Fruit fly (Drosophila melanogaster) whole organism, pupa: ENCODE results near the gene CG6870.

ENCODE experiments used
- CG13204 ChIP-seq: fragments of 200-800 bp; sonication (Bioruptor generic); optimal IDR thresholded peaks from 2 replicates; lab custom pipeline; 2018; ENCODE audit warnings: missing biosample characterization, mild to moderate bottlenecking, missing genetic modification characterization, moderate library complexity
- CG14655 ChIP-seq: fragments of 200-800 bp; sonication (Bioruptor generic); optimal IDR thresholded peaks from 3 replicates; lab custom pipeline; 2017; ENCODE audit warnings: mild to moderate bottlenecking, missing biosample characterization, missing genetic modification reagents, missing genetic modification characterization
- CG17806 ChIP-seq: fragments of 200-800 bp; sonication (Bioruptor generic); optimal IDR thresholded peaks from 2 replicates; lab custom pipeline; 2018; ENCODE audit warnings: missing biosample characterization, mild to moderate bottlenecking, missing genetic modification characterization, moderate library complexity
- CG32121 ChIP-seq: fragments of 200-800 bp; sonication (Bioruptor generic); IDR thresholded peaks from 2 replicates; pipeline ENCODE4 v1.3.6; 2022; ENCODE audit warnings: missing biosample characterization, missing genetic modification characterization
- CG34367 ChIP-seq: fragments of 200-800 bp; sonication (Bioruptor generic); optimal IDR thresholded peaks from 2 replicates; lab custom pipeline; 2018; ENCODE audit warnings: missing biosample characterization, mild to moderate bottlenecking, missing genetic modification characterization
- CG8159 ChIP-seq: fragments of 200-800 bp; sonication (Bioruptor generic); optimal IDR thresholded peaks from 3 replicates; lab custom pipeline; 2018; ENCODE audit warnings: missing biosample characterization, mild to moderate bottlenecking, missing genetic modification characterization, moderate library complexity
- EcR ChIP-seq: fragments of 200-800 bp; sonication (Bioruptor generic); optimal IDR thresholded peaks from 3 replicates; lab custom pipeline; 2019; ENCODE audit warnings: missing biosample characterization, missing genetic modification characterization, mild to moderate bottlenecking, moderate library complexity, missing genetic modification reagents
- Ets98B ChIP-seq: fragments of 200-800 bp; sonication (Bioruptor generic); IDR thresholded peaks from 2 replicates; pipeline ENCODE4 v1.3.6; 2022; ENCODE audit warnings: missing biosample characterization, missing genetic modification characterization
- Pif1B ChIP-seq: fragments of 200-800 bp; sonication (Bioruptor generic); optimal IDR thresholded peaks from 3 replicates; lab custom pipeline; 2016; ENCODE audit warnings: missing biosample characterization, missing genetic modification characterization
- Snoo ChIP-seq: fragments of 200-800 bp; sonication (Bioruptor generic); optimal IDR thresholded peaks from 3 replicates; lab custom pipeline; 2017; ENCODE audit warnings: missing biosample characterization, mild to moderate bottlenecking, missing genetic modification characterization, inconsistent platforms
- fd96Ca ChIP-seq: fragments of 200-800 bp; sonication (Bioruptor generic); IDR thresholded peaks from 3 replicates; pipeline ENCODE4 v1.3.6; 2022; ENCODE audit warnings: missing biosample characterization, missing genetic modification characterization
- rn ChIP-seq: fragments of 200-800 bp; sonication (Bioruptor generic); IDR thresholded peaks from 2 replicates; pipeline ENCODE4 v1.3.6; 2022; ENCODE audit warnings: missing biosample characterization, missing genetic modification characterization

CG6870 gene

DNA sequence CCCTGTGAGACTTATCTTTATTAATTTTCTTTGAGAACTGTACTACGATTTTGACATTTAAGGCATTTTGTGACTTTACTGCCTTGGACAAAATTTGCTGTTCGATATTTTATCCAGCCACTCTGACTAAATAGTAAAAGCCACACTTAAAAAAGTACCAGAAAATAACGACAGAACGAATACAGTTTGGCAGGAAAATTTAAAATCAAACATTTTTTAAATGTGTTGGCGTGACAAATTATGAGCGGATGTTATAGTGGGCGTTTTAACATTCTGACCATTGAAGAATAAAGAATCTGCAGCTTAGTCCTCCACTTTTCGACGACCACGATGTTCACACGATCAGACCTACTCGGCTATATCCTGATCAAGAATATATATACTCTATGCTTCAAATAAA, 36.4 kb downstream of the CG6870 start, which contains the start of gene CG7094:
TSS of gene CG7094 (minus strand) at position 101 of the 400 bp plus-strand sequence.
- TF ChIP-seq CG14655 (GFP tag; lab: Kevin White, UChicago): no peak
- no peak for TF ChIP-seq CG13204
- no peak for TF ChIP-seq CG32121 (GFP tag; lab: Robert Waterston, UW)
- no peak for TF ChIP-seq rn (GFP tag; lab: Robert Waterston, UW)
- TF ChIP-seq EcR (GFP tag; lab: Kevin White, UChicago): no peak
- TF ChIP-seq CG8159 (tag; lab: Kevin White, UChicago): no peak
- TF ChIP-seq CG17806: no peak
- no peak for TF ChIP-seq CG34367 (tag; lab: Kevin White, UChicago)

DNA sequence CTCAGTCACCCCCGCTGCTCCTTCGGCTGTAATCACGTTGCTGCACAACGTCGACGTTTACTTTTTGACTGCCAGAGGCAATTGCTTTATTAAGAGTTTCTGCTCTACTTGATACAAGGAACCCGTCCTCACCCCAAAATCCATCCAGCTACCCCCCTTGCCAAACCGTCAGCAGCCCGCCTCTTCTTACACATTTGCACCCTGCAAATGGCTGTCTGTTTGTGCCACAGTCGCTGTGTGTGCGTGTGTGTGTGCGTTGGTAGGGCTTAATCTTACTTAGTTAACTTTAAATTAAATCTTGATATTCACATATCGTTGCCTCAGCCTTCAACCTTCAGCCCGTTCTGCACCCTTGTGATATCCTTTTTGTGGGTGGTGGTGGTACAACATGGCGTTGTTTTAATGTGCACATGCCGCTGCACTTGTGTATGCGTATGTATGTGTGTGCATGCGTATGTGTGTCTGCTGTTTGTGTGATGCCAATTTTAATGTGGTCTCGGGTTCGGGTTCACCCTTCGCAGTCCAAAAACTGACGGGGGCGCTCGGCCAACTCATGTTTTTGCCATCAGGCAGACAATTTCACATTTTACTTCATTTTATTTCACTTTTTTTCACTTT, 49.3 kb downstream of the CG6870 start:
- TF ChIP-seq Snoo (no peak), Ets98B (GFP tag; lab: Robert Waterston, UW) (no peak), EcR (GFP tag; lab: Kevin White, UChicago) (no peak), fd96Ca (GFP tag; lab: Robert Waterston, UW) (no peak), CG8159 (tag; lab: Kevin White, UChicago) (no peak), CG17806 (no peak), Pif1B (GFP tag; lab: Kevin White, UChicago) (no peak), CG34367 (tag; lab: Kevin White, UChicago) (no peak)
